Fruit fly (Drosophila melanogaster) whole organism, prepupa: ENCODE measurements around the gene CG15239.

Source experiments
- Blimp-1 ChIP-seq: fragments of 200-800 bp; sonication (Bioruptor generic); optimal IDR thresholded peaks from 3 replicates; lab custom pipeline; 2017; ENCODE audit warnings: missing biosample characterization, missing genetic modification characterization, mild to moderate bottlenecking, moderate library complexity, missing genetic modification reagents
- CG10631 ChIP-seq: fragments of 200-800 bp; sonication (Bioruptor generic); optimal IDR thresholded peaks from 2 replicates; lab custom pipeline; 2016; ENCODE audit warnings: missing biosample characterization, missing genetic modification characterization
- CG10669 ChIP-seq: fragments of 200-800 bp; sonication (Bioruptor generic); optimal IDR thresholded peaks from 3 replicates; lab custom pipeline; 2018; ENCODE audit warnings: missing biosample characterization, mild to moderate bottlenecking, missing genetic modification characterization, moderate library complexity
- CG11762 ChIP-seq: fragments of 200-800 bp; sonication (Bioruptor generic); optimal IDR thresholded peaks from 3 replicates; lab custom pipeline; 2016; ENCODE audit warnings: missing biosample characterization, missing genetic modification characterization; ENCODE audit not compliant: insufficient read depth
- CG15336 ChIP-seq: fragments of 200-800 bp; sonication (Bioruptor generic); IDR thresholded peaks from 2 replicates; pipeline ENCODE4 v1.3.6; 2022; ENCODE audit warnings: missing biosample characterization, missing genetic modification characterization
- CG32006 ChIP-seq: fragments of 200-800 bp; sonication (Bioruptor generic); optimal IDR thresholded peaks from 3 replicates; lab custom pipeline; 2017; ENCODE audit warnings: missing biosample characterization, mild to moderate bottlenecking, missing genetic modification characterization
- CG34406 ChIP-seq: fragments of 200-800 bp; sonication (Bioruptor generic); optimal IDR thresholded peaks from 3 replicates; lab custom pipeline; 2016; ENCODE audit warnings: missing biosample characterization, missing genetic modification characterization
- CG4318 ChIP-seq: fragments of 200-800 bp; sonication (Bioruptor generic); optimal IDR thresholded peaks from 3 replicates; lab custom pipeline; 2017; ENCODE audit warnings: missing biosample characterization, mild to moderate bottlenecking, missing genetic modification characterization
- CG6163 ChIP-seq: fragments of 200-800 bp; sonication (Bioruptor generic); IDR thresholded peaks from 3 replicates; pipeline ENCODE4 v1.3.6; 2022; ENCODE audit warnings: missing biosample characterization, missing genetic modification characterization
- CG6792 ChIP-seq: fragments of 200-800 bp; sonication (Bioruptor generic); optimal IDR thresholded peaks from 3 replicates; lab custom pipeline; 2016; ENCODE audit warnings: missing biosample characterization, missing genetic modification characterization
- CG6854 ChIP-seq: fragments of 200-800 bp; sonication (Bioruptor generic); optimal IDR thresholded peaks from 2 replicates; lab custom pipeline; 2017; ENCODE audit warnings: missing biosample characterization, mild to moderate bottlenecking, missing genetic modification characterization
- CG8119 ChIP-seq: fragments of 200-800 bp; sonication (Bioruptor generic); IDR thresholded peaks from 3 replicates; pipeline ENCODE4 v1.3.6; 2022; ENCODE audit warnings: missing biosample characterization, missing genetic modification characterization
- CG9139 ChIP-seq: fragments of 200-800 bp; sonication (Bioruptor generic); optimal IDR thresholded peaks from 3 replicates; lab custom pipeline; 2017; ENCODE audit warnings: missing biosample characterization, mild to moderate bottlenecking, missing genetic modification characterization
- Eip75B ChIP-seq: fragments of 200-800 bp; sonication (Bioruptor generic); optimal IDR thresholded peaks from 3 replicates; lab custom pipeline; 2016; ENCODE audit warnings: missing biosample characterization, missing genetic modification characterization
- Eip78C ChIP-seq: fragments of 200-800 bp; sonication (Bioruptor generic); peaks from one replicate; lab custom pipeline; 2016; ENCODE audit warnings: missing biosample characterization, missing genetic modification characterization
- Eip93F ChIP-seq: fragments of 200-800 bp; sonication (Bioruptor generic); optimal IDR thresholded peaks from 2 replicates; lab custom pipeline; 2016; ENCODE audit warnings: missing biosample characterization, mild to moderate bottlenecking, missing genetic modification characterization
- Hr38 ChIP-seq: sonication (Bioruptor generic); optimal IDR thresholded peaks from 2 replicates; lab custom pipeline; 2016; ENCODE audit warnings: missing biosample characterization, missing genetic modification characterization
- Lpt ChIP-seq: fragments of 200-800 bp; sonication (Bioruptor generic); optimal IDR thresholded peaks from 3 replicates; lab custom pipeline; 2016; ENCODE audit warnings: missing biosample characterization, missing genetic modification characterization
- Met ChIP-seq: fragments of 200-800 bp; sonication (Bioruptor generic); optimal IDR thresholded peaks from 3 replicates; lab custom pipeline; 2016; ENCODE audit warnings: missing biosample characterization, missing genetic modification characterization
- Smox ChIP-seq: fragments of 200-800 bp; sonication (Bioruptor generic); optimal IDR thresholded peaks from 3 replicates; lab custom pipeline; 2016; ENCODE audit warnings: missing biosample characterization, missing genetic modification characterization
- Sox15 ChIP-seq: fragments of 200-800 bp; sonication (Bioruptor generic); optimal IDR thresholded peaks from 3 replicates; lab custom pipeline; 2016; ENCODE audit warnings: missing biosample characterization, missing genetic modification characterization
- achi ChIP-seq: fragments of 200-800 bp; sonication (Bioruptor generic); optimal IDR thresholded peaks from 3 replicates; lab custom pipeline; 2016; ENCODE audit warnings: missing biosample characterization, missing genetic modification characterization
- acj6 ChIP-seq: fragments of 200-800 bp; sonication (Bioruptor generic); optimal IDR thresholded peaks from 3 replicates; lab custom pipeline; 2016; ENCODE audit warnings: missing biosample characterization, missing genetic modification characterization
- cyc ChIP-seq: fragments of 200-800 bp; sonication (Bioruptor generic); optimal IDR thresholded peaks from 3 replicates; lab custom pipeline; 2016; ENCODE audit warnings: missing biosample characterization, missing genetic modification characterization
- dsx ChIP-seq: fragments of 200-800 bp; optimal IDR thresholded peaks from 3 replicates; lab custom pipeline; 2019; ENCODE audit warnings: missing biosample characterization, mild to moderate bottlenecking, missing genetic modification characterization, moderate library complexity; ENCODE audit not compliant: poor library complexity, severe bottlenecking
- eg ChIP-seq: fragments of 200-800 bp; sonication (Bioruptor generic); IDR thresholded peaks from 3 replicates; pipeline ENCODE4 v1.3.6; 2022; ENCODE audit warnings: missing biosample characterization, missing genetic modification characterization
- esn ChIP-seq: fragments of 200-800 bp; sonication (Bioruptor generic); optimal IDR thresholded peaks from 2 replicates; lab custom pipeline; 2016; ENCODE audit warnings: missing biosample characterization, mild to moderate bottlenecking, missing genetic modification characterization, moderate library complexity
- fd59A ChIP-seq: fragments of 200-800 bp; sonication (Bioruptor generic); optimal IDR thresholded peaks from 2 replicates; lab custom pipeline; 2017; ENCODE audit warnings: missing biosample characterization, mild to moderate bottlenecking, missing genetic modification characterization, missing genetic modification reagents
- fd85E ChIP-seq: fragments of 200-800 bp; sonication (Bioruptor generic); optimal IDR thresholded peaks from 3 replicates; lab custom pipeline; 2016; ENCODE audit warnings: missing biosample characterization, missing genetic modification characterization
- lz ChIP-seq: fragments of 200-800 bp; sonication (Bioruptor generic); optimal IDR thresholded peaks from 3 replicates; lab custom pipeline; 2016; ENCODE audit warnings: missing biosample characterization, missing genetic modification characterization
- pdm3 ChIP-seq: fragments of 200-800 bp; sonication (Bioruptor generic); optimal IDR thresholded peaks from 3 replicates; lab custom pipeline; 2016; ENCODE audit warnings: missing biosample characterization, missing genetic modification characterization
- spab ChIP-seq: fragments of 200-800 bp; sonication (Bioruptor generic); optimal IDR thresholded peaks from 2 replicates; lab custom pipeline; 2017; ENCODE audit warnings: missing biosample characterization, mild to moderate bottlenecking, missing genetic modification characterization, missing genetic modification reagents
- ss ChIP-seq, 2 experiments: fragments of 200-800 bp; sonication (Bioruptor generic); optimal IDR thresholded peaks; 2 replicates in 1 of 2; 3 replicates in 1 of 2; lab custom pipeline; 2017 to 2018; ENCODE audit warnings: mild to moderate bottlenecking in 2 of 2, missing biosample characterization in 2 of 2, missing genetic modification characterization in 2 of 2, moderate library complexity in 1 of 2
- svp ChIP-seq: fragments of 200-800 bp; sonication (Bioruptor generic); peaks from one replicate; lab custom pipeline; 2016; ENCODE audit warnings: missing biosample characterization, missing genetic modification characterization
- topi ChIP-seq: fragments of 200-800 bp; sonication (Bioruptor generic); optimal IDR thresholded peaks from 3 replicates; lab custom pipeline; 2016; ENCODE audit warnings: missing biosample characterization, missing genetic modification characterization
- vri ChIP-seq: fragments of 200-800 bp; sonication (Bioruptor generic); optimal IDR thresholded peaks from 3 replicates; lab custom pipeline; 2016; ENCODE audit warnings: missing biosample characterization, mild to moderate bottlenecking, missing genetic modification characterization

CG15239 gene

dm6 chrX:3845340-3846161, 38.4 kb upstream of the CG15239 start (continued):
- TF ChIP-seq Eip93F (GFP tag; lab: Kevin White, UChicago) (no peak), CG11762 (no peak), CG6854 (GFP tag; lab: Kevin White, UChicago) (peak; percentile 48), dsx (GFP tag; lab: Kevin White, UChicago) (no peak), esn (no peak), acj6 (no peak), fd85E (GFP tag; lab: Kevin White, UChicago) (peak; percentile 27), CG34406 (GFP tag; lab: Kevin White, UChicago) (no peak), cyc (GFP tag; lab: Kevin White, UChicago) (no peak), CG6792 (GFP tag; lab: Kevin White, UChicago) (no peak), svp (GFP tag; lab: Kevin White, UChicago) (no peak), fd59A (GFP tag; lab: Kevin White, UChicago) (no peak), Lpt (peak; percentile 21), CG10631 (GFP tag; lab: Kevin White, UChicago) (no peak), CG10669 (no peak), Sox15 (GFP tag; lab: Kevin White, UChicago) (no peak), pdm3 (GFP tag; lab: Kevin White, UChicago) (no peak), achi (GFP tag; lab: Kevin White, UChicago) (peak; percentile 22), vri (GFP tag; lab: Kevin White, UChicago) (peak; percentile 23), lz (GFP tag; lab: Kevin White, UChicago) (no peak), Hr38 (GFP tag; lab: Kevin White, UChicago) (no peak), CG6163 (GFP tag; lab: Robert Waterston, UW) (0 out of 3 replicates have a peak, but pooled peaks have one; percentile 25), Eip75B (GFP tag; lab: Kevin White, UChicago) (peak; percentile 12), spab (GFP tag; lab: Kevin White, UChicago) (no peak), topi (GFP tag; lab: Kevin White, UChicago) (no peak), CG9139 (GFP tag; lab: Kevin White, UChicago) (peak; percentile 8), CG15336 (peak; percentile 35; the same call in 1 of the 2 replicates)

dm6 chrX:3846393-3846792, 37.6 kb upstream of the CG15239 start:
- no peak for TF ChIP-seq CG8119 (GFP tag; lab: Robert Waterston, UW)
- 0 out of 2 replicates have a peak, but pooled peaks have one; percentile 24 for TF ChIP-seq CG15336
- TF ChIP-seq CG32006 (GFP tag; lab: Kevin White, UChicago): peak; percentile 10
- peak; percentile 65 for TF ChIP-seq Eip78C (GFP tag; lab: Kevin White, UChicago)
- TF ChIP-seq CG6163 (GFP tag; lab: Robert Waterston, UW): peak; percentile 15; the same call in 1 of the 3 replicates
- no peak for TF ChIP-seq CG4318 (GFP tag; lab: Kevin White, UChicago)
- no peak for TF ChIP-seq Met (GFP tag; lab: Kevin White, UChicago)
- TF ChIP-seq ss (GFP tag; optimal IDR thresholded peaks at IDR 0.05; lab: Kevin White, UChicago): peak in 1 of 2 experiments; percentile 58
- TF ChIP-seq eg (GFP tag; lab: Robert Waterston, UW): peak; percentile 45; the same call in 1 of the 3 replicates
- TF ChIP-seq, all 60 proteins: peak for 6

dm6 chrX:3849419-3850028, 34.4 kb upstream of the CG15239 start:
- TF ChIP-seq Eip78C (GFP tag; lab: Kevin White, UChicago): peak; percentile 30
- TF ChIP-seq Smox (GFP tag; lab: Kevin White, UChicago): no peak
- peak; percentile 26 for TF ChIP-seq CG6854 (GFP tag; lab: Kevin White, UChicago)
- TF ChIP-seq Blimp-1 (GFP tag; lab: Kevin White, UChicago): peak; percentile 94
